Worm (Caenorhabditis elegans) whole organism, young adult: ENCODE measurements around the gene Y39A1A.10.

Experiments
- F57C9.4 ChIP-seq: sonication (generic microtip); optimal IDR thresholded peaks from 2 replicates; lab custom pipeline; 2017; ENCODE audit warnings: mild to moderate bottlenecking, missing genetic modification characterization, missing compliant biosample characterization
- T26A5.8 ChIP-seq: sonication (generic microtip); optimal IDR thresholded peaks from 2 replicates; lab custom pipeline; 2016; ENCODE audit warnings: missing genetic modification characterization, missing compliant biosample characterization
- mel-28 ChIP-seq: sonication (generic microtip); optimal IDR thresholded peaks from 2 replicates; lab custom pipeline; 2016; ENCODE audit warnings: borderline replicate concordance, mild to moderate bottlenecking, missing genetic modification characterization, missing compliant biosample characterization

DNA sequence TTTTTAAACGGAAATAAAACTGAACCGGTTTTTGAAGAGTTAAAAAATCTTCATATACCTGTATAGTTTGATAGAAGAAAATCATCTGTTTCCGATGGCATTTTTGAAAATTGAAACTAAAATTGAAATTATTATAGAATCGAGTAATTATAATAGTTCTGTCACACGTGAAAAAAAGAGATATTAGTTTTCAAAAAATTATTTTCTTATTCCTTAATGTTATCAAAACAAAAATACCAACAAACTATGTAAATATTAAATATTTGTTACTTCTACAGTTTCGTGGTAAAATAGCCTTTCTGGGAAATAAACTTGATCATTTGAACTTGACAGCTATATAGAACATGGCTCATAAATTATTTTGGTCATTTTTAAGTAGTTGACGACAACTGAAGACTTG lies 3.5 kb upstream of the Y39A1A.10 start, which contains the start of gene swt-4:
- no peak for TF ChIP-seq F57C9.4
- TF ChIP-seq T26A5.8 (tag; lab: Kevin White, UChicago) = no peak
- TF ChIP-seq mel-28 (tag; lab: Kevin White, UChicago) = no peak
